Worm (Caenorhabditis elegans) whole organism, young adult: Measurements from ENCODE around the gene K05F6.4.

ENCODE experiments used
- B0261.1 ChIP-seq: sonication (generic microtip); optimal IDR thresholded peaks from 2 replicates; lab custom pipeline; 2016; ENCODE audit warnings: mild to moderate bottlenecking, missing genetic modification characterization, moderate library complexity, missing compliant biosample characterization
- C17E4.6 ChIP-seq: fragments of 200-800 bp; sonication (Bioruptor generic); IDR thresholded peaks from 2 replicates; pipeline ENCODE4 v1.3.6; 2022; ENCODE audit warnings: missing genetic modification reagents, missing genetic modification characterization, missing compliant biosample characterization
- F10E7.11 ChIP-seq: sonication (generic microtip); optimal IDR thresholded peaks from 2 replicates; lab custom pipeline; 2017; ENCODE audit warnings: mild to moderate bottlenecking, missing genetic modification characterization, moderate library complexity, missing compliant biosample characterization
- F22D6.2 ChIP-seq: sonication (generic microtip); optimal IDR thresholded peaks from 2 replicates; lab custom pipeline; 2016; ENCODE audit warnings: mild to moderate bottlenecking, missing genetic modification characterization, missing compliant biosample characterization
- F37B4.10 ChIP-seq: fragments of 200-800 bp; sonication (Bioruptor generic); IDR thresholded peaks from 2 replicates; pipeline ENCODE4 v1.3.6; 2022; ENCODE audit warnings: missing genetic modification characterization, missing compliant biosample characterization
- T07F8.4 ChIP-seq: sonication (generic microtip); optimal IDR thresholded peaks from 2 replicates; lab custom pipeline; 2016; ENCODE audit warnings: mild to moderate bottlenecking, missing genetic modification characterization, moderate library complexity, missing compliant biosample characterization
- Y53F4B.3 ChIP-seq: fragments of 200-800 bp; sonication (Bioruptor generic); IDR thresholded peaks from 2 replicates; pipeline ENCODE4 v1.3.6; 2022; ENCODE audit warnings: missing genetic modification reagents, missing genetic modification characterization, missing compliant biosample characterization
- Y53G8AR.9 ChIP-seq: fragments of 200-800 bp; sonication (Bioruptor generic); conservative IDR thresholded peaks from 2 replicates; pipeline ENCODE4 v1.3.6; 2022; ENCODE audit warnings: missing genetic modification reagents, missing genetic modification characterization, missing compliant biosample characterization
- Y95B8A.8 ChIP-seq: fragments of 200-800 bp; sonication (Bioruptor generic); IDR thresholded peaks from 2 replicates; pipeline ENCODE4 v1.3.6; 2022; ENCODE audit warnings: missing genetic modification reagents, missing genetic modification characterization, missing compliant biosample characterization
- aptf-3 ChIP-seq: fragments of 200-800 bp; sonication (Bioruptor generic); IDR thresholded peaks from 2 replicates; pipeline ENCODE4 v1.3.6; 2022; ENCODE audit warnings: missing genetic modification characterization, missing compliant biosample characterization
- athp-1 ChIP-seq: sonication (generic microtip); optimal IDR thresholded peaks from 2 replicates; lab custom pipeline; 2017; ENCODE audit warnings: mild to moderate bottlenecking, missing genetic modification characterization, missing compliant biosample characterization
- attf-3 ChIP-seq: fragments of 200-800 bp; sonication (Bioruptor generic); conservative IDR thresholded peaks from 2 replicates; pipeline ENCODE4 v1.3.6; 2022; ENCODE audit warnings: missing genetic modification reagents, missing genetic modification characterization, missing compliant biosample characterization
- attf-5 ChIP-seq: fragments of 200-800 bp; sonication (Bioruptor generic); optimal IDR thresholded peaks from 2 replicates; lab custom pipeline; 2018; ENCODE audit warnings: mild to moderate bottlenecking, missing genetic modification characterization, missing compliant biosample characterization
- cebp-1 ChIP-seq, 2 experiments: fragments of 200-800 bp in 1 of 2; sonication (Bioruptor generic) in 1 of 2; sonication (generic microtip) in 1 of 2; IDR thresholded peaks in 1 of 2; optimal IDR thresholded peaks in 1 of 2; 2 replicates each; pipeline versions ENCODE4 v1.3.6 to Lab custom; 2017 to 2022; ENCODE audit warnings: missing compliant biosample characterization in 2 of 2, missing genetic modification characterization in 2 of 2, mild to moderate bottlenecking in 1 of 2, missing genetic modification reagents in 1 of 2, moderate library complexity in 1 of 2
- ceh-100 ChIP-seq: fragments of 200-800 bp; sonication (Bioruptor generic); IDR thresholded peaks from 2 replicates; pipeline ENCODE4 v1.3.6; 2022; ENCODE audit warnings: missing genetic modification reagents, missing genetic modification characterization, missing compliant biosample characterization
- ceh-58 ChIP-seq: fragments of 200-800 bp; sonication (Bioruptor generic); IDR thresholded peaks from 2 replicates; pipeline ENCODE4 v1.3.6; 2022; ENCODE audit warnings: missing genetic modification characterization, missing compliant biosample characterization
- ceh-91 ChIP-seq: fragments of 200-800 bp; sonication (Bioruptor generic); IDR thresholded peaks from 2 replicates; pipeline ENCODE4 v1.3.6; 2022; ENCODE audit warnings: missing genetic modification reagents, missing genetic modification characterization, missing compliant biosample characterization
- efl-1 ChIP-seq: fragments of 150-350 bp; optimal IDR thresholded peaks from 2 replicates; lab custom pipeline; 2014; ENCODE audit warnings: missing biosample characterization, missing genetic modification reagents, missing genetic modification characterization
- ets-4 ChIP-seq: fragments of 200-800 bp; sonication (Bioruptor generic); optimal IDR thresholded peaks from 2 replicates; lab custom pipeline; 2018; ENCODE audit warnings: mild to moderate bottlenecking, missing genetic modification characterization, missing compliant biosample characterization
- fkh-3 ChIP-seq: sonication (generic microtip); optimal IDR thresholded peaks from 2 replicates; lab custom pipeline; 2016; ENCODE audit warnings: mild to moderate bottlenecking, missing genetic modification characterization, missing compliant biosample characterization
- him-1 ChIP-seq: sonication (generic microtip); optimal IDR thresholded peaks from 2 replicates; lab custom pipeline; 2016; ENCODE audit warnings: missing genotype, missing genetic modification reagents, missing genetic modification characterization, missing compliant biosample characterization
- hmg-1.2 ChIP-seq: fragments of 200-800 bp; sonication (Bioruptor generic); IDR thresholded peaks from 2 replicates; pipeline ENCODE4 v1.3.6; 2022; ENCODE audit warnings: missing genetic modification reagents, missing genetic modification characterization, missing compliant biosample characterization
- hrde-1 ChIP-seq: sonication (generic microtip); optimal IDR thresholded peaks from 2 replicates; lab custom pipeline; 2016; ENCODE audit warnings: missing genetic modification characterization, mild to moderate bottlenecking, missing compliant biosample characterization, moderate library complexity, missing genotype, missing genetic modification reagents, borderline replicate concordance
- hsf-1 ChIP-seq: fragments of 200-800 bp; sonication (Bioruptor generic); IDR thresholded peaks from 2 replicates; pipeline ENCODE4 v1.3.6; 2022; ENCODE audit warnings: missing genetic modification reagents, missing genetic modification characterization, missing compliant biosample characterization
- let-526 ChIP-seq: fragments of 200-800 bp; sonication (Bioruptor generic); IDR thresholded peaks from 2 replicates; pipeline ENCODE4 v1.3.6; 2022; ENCODE audit warnings: missing genetic modification reagents, missing genetic modification characterization, missing compliant biosample characterization
- let-607 ChIP-seq, 2 experiments: fragments of 200-800 bp in 1 of 2; sonication (Bioruptor generic) in 1 of 2; sonication (generic microtip) in 1 of 2; optimal IDR thresholded peaks; 2 replicates each; lab custom pipeline; 2016 to 2018; ENCODE audit warnings: mild to moderate bottlenecking in 2 of 2, missing compliant biosample characterization in 2 of 2, missing genetic modification characterization in 2 of 2, moderate library complexity in 2 of 2, missing genotype in 1 of 2
- lin-26 ChIP-seq: fragments of 200-800 bp; sonication (Bioruptor generic); IDR thresholded peaks from 2 replicates; pipeline ENCODE4 v1.3.6; 2022; ENCODE audit warnings: missing genetic modification reagents, missing genetic modification characterization, missing compliant biosample characterization
- lin-54 ChIP-seq: fragments of 200-800 bp; sonication (Bioruptor generic); optimal IDR thresholded peaks from 2 replicates; lab custom pipeline; 2018; ENCODE audit warnings: mild to moderate bottlenecking, missing genetic modification characterization, missing compliant biosample characterization
- lsl-1 ChIP-seq: fragments of 200-800 bp; sonication (Bioruptor generic); optimal IDR thresholded peaks from 2 replicates; lab custom pipeline; 2018; ENCODE audit warnings: mild to moderate bottlenecking, missing genetic modification characterization, moderate library complexity, missing compliant biosample characterization
- lsy-27 ChIP-seq: sonication (generic microtip); optimal IDR thresholded peaks from 2 replicates; lab custom pipeline; 2017; ENCODE audit warnings: missing genetic modification characterization, mild to moderate bottlenecking, missing compliant biosample characterization, antibody characterized with exemption, missing genotype, borderline replicate concordance; ENCODE audit not compliant: insufficient read depth
- madf-6 ChIP-seq: fragments of 200-800 bp; sonication (Bioruptor generic); IDR thresholded peaks from 2 replicates; pipeline ENCODE4 v1.3.6; 2022; ENCODE audit warnings: missing genetic modification reagents, missing genetic modification characterization, missing compliant biosample characterization
- madf-8 ChIP-seq: fragments of 200-800 bp; sonication (Bioruptor generic); conservative IDR thresholded peaks from 2 replicates; pipeline ENCODE4 v1.3.6; 2022; ENCODE audit warnings: missing genetic modification reagents, missing genetic modification characterization, missing compliant biosample characterization
- mxl-1 ChIP-seq: sonication (generic microtip); optimal IDR thresholded peaks from 2 replicates; lab custom pipeline; 2016; ENCODE audit warnings: missing genetic modification characterization, missing compliant biosample characterization
- nfya-1 ChIP-seq: sonication (generic microtip); optimal IDR thresholded peaks from 2 replicates; lab custom pipeline; 2017; ENCODE audit warnings: antibody characterized with exemption, missing compliant biosample characterization, missing genetic modification characterization, borderline replicate concordance; ENCODE audit not compliant: insufficient read depth
- nhr-179 ChIP-seq: sonication (generic microtip); optimal IDR thresholded peaks from 2 replicates; lab custom pipeline; 2016; ENCODE audit warnings: mild to moderate bottlenecking, missing genetic modification characterization, missing compliant biosample characterization
- pbrm-1 ChIP-seq: fragments of 200-800 bp; sonication (Bioruptor generic); IDR thresholded peaks from 2 replicates; pipeline ENCODE4 v1.3.6; 2022; ENCODE audit warnings: missing genetic modification reagents, missing genetic modification characterization, missing compliant biosample characterization
- rcor-1 ChIP-seq: fragments of 200-800 bp; sonication (Bioruptor generic); IDR thresholded peaks from 2 replicates; pipeline ENCODE4 v1.3.6; 2022; ENCODE audit warnings: missing genetic modification reagents, missing genetic modification characterization, missing compliant biosample characterization
- snpc-4 ChIP-seq, 5 experiments: fragments of 150-350 bp in 1 of 5; sonication (generic microtip) in 4 of 5; optimal IDR thresholded peaks; 2 replicates each; lab custom pipeline; 2014 to 2018; ENCODE audit warnings: missing genetic modification characterization in 5 of 5, missing biosample characterization in 3 of 5, antibody characterized with exemption in 2 of 5, mild to moderate bottlenecking in 2 of 5, missing compliant biosample characterization in 2 of 5, missing genotype in 2 of 5, moderate library complexity in 2 of 5, missing genetic modification reagents in 1 of 5
- somi-1 ChIP-seq: fragments of 200-800 bp; sonication (Bioruptor generic); optimal IDR thresholded peaks from 2 replicates; lab custom pipeline; 2018; ENCODE audit warnings: mild to moderate bottlenecking, missing genetic modification characterization, missing compliant biosample characterization
- sptf-2 ChIP-seq: fragments of 200-800 bp; sonication (Bioruptor generic); optimal IDR thresholded peaks from 2 replicates; lab custom pipeline; 2018; ENCODE audit warnings: mild to moderate bottlenecking, missing genetic modification characterization, missing compliant biosample characterization
- tlf-1 ChIP-seq: fragments of 200-800 bp; sonication (Bioruptor generic); optimal IDR thresholded peaks from 2 replicates; lab custom pipeline; 2018; ENCODE audit warnings: mild to moderate bottlenecking, missing genetic modification characterization, missing compliant biosample characterization
- xnd-1 ChIP-seq: sonication (generic microtip); optimal IDR thresholded peaks from 2 replicates; lab custom pipeline; 2016; ENCODE audit warnings: missing genotype, missing genetic modification reagents, missing genetic modification characterization, missing compliant biosample characterization
- zfh-2 ChIP-seq: fragments of 200-800 bp; sonication (Bioruptor generic); conservative IDR thresholded peaks from 2 replicates; pipeline ENCODE4 v1.3.6; 2022; ENCODE audit warnings: missing genetic modification reagents, missing genetic modification characterization, missing compliant biosample characterization
- zim-3 ChIP-seq: sonication (generic microtip); optimal IDR thresholded peaks from 2 replicates; lab custom pipeline; 2017; ENCODE audit warnings: mild to moderate bottlenecking, missing genetic modification characterization, moderate library complexity, missing compliant biosample characterization
- ztf-26 ChIP-seq: sonication (generic microtip); optimal IDR thresholded peaks from 2 replicates; lab custom pipeline; 2017; ENCODE audit warnings: missing genetic modification characterization, missing compliant biosample characterization
- ztf-3 ChIP-seq: fragments of 200-800 bp; sonication (Bioruptor generic); optimal IDR thresholded peaks from 2 replicates; lab custom pipeline; 2018; ENCODE audit warnings: mild to moderate bottlenecking, missing genetic modification characterization, missing compliant biosample characterization
- ztf-6 ChIP-seq: fragments of 200-800 bp; sonication (Bioruptor generic); IDR thresholded peaks from 2 replicates; pipeline ENCODE4 v1.3.6; 2022; ENCODE audit warnings: missing genetic modification reagents, missing genetic modification characterization, missing compliant biosample characterization

The K05F6.4 gene

DNA sequence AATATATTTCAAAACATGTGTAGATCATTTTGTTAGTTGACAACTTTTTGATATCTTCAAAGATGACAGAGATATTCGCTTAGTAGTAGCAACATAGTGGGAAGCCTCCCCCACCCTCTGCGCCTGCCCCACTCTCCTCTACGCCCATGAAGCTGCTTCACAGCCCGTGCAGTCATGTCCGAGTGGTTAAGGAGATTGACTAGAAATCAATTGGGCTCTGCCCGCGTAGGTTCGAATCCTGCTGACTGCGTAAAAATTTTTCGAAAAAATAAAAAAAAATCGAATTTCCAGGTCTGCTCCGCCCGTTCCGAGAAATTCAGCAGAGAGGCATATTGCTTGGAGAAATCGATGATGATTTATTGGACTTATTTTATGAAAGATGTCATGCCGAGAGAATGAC, 23.4 kb upstream of the K05F6.4 start (continued):
- no peak for TF ChIP-seq hrde-1 (tag; lab: Kevin White, UChicago)
- no peak for TF ChIP-seq ztf-3 (GFP tag; lab: Kevin White, UChicago)
- no peak for TF ChIP-seq zfh-2 (GFP tag; lab: Robert Waterston, UW)
- TF ChIP-seq F10E7.11 (tag; lab: Kevin White, UChicago) = no peak
- TF ChIP-seq let-607 (tag; optimal IDR thresholded peaks at IDR 0.05; lab: Kevin White, UChicago) = peak in 1 of 2 experiments; percentile 7
- no peak for TF ChIP-seq lin-26 (GFP tag; lab: Robert Waterston, UW)
- no peak for TF ChIP-seq madf-8
- TF ChIP-seq zim-3 (tag; lab: Kevin White, UChicago) = no peak
- no peak for TF ChIP-seq lsl-1
- no peak for TF ChIP-seq tlf-1
- no peak for TF ChIP-seq F22D6.2 (tag; lab: Kevin White, UChicago)
- no peak for TF ChIP-seq ceh-91 (GFP tag; lab: Robert Waterston, UW)
- TF ChIP-seq B0261.1 (tag; lab: Kevin White, UChicago) = peak; percentile 86
- peak; percentile 18 for TF ChIP-seq mxl-1
- TF ChIP-seq T07F8.4 (tag; lab: Kevin White, UChicago) = no peak
- no peak for TF ChIP-seq ztf-6
- TF ChIP-seq ets-4 (GFP tag; lab: Kevin White, UChicago) = no peak
- no peak for TF ChIP-seq F37B4.10 (GFP tag; lab: Robert Waterston, UW)
- no peak for TF ChIP-seq ceh-58
- TF ChIP-seq lin-54 (GFP tag; lab: Kevin White, UChicago) = peak; percentile 39
- no peak for TF ChIP-seq sptf-2 (GFP tag; lab: Kevin White, UChicago)
- no peak for TF ChIP-seq hsf-1 (GFP tag; lab: Robert Waterston, UW)
- TF ChIP-seq efl-1 (GFP tag; lab: Kevin White, UChicago) = no peak
- TF ChIP-seq athp-1 (tag; lab: Kevin White, UChicago) = peak; percentile 9
- TF ChIP-seq snpc-4 (GFP tag; optimal IDR thresholded peaks at IDR 0.05; lab: Kevin White, UChicago) = no peak
- no peak for TF ChIP-seq snpc-4 (tag; optimal IDR thresholded peaks at IDR 0.05; lab: Kevin White, UChicago)
- TF ChIP-seq nfya-1 (tag; lab: Kevin White, UChicago) = no peak
- TF ChIP-seq Y53F4B.3 = no peak
- TF ChIP-seq xnd-1 = no peak
- TF ChIP-seq attf-5 = no peak
- TF ChIP-seq fkh-3 (tag; lab: Kevin White, UChicago) = no peak
- peak; percentile 44 for TF ChIP-seq him-1 (tag; lab: Kevin White, UChicago)
- TF ChIP-seq rcor-1 = no peak
- no peak for TF ChIP-seq aptf-3 (GFP tag; lab: Robert Waterston, UW)
- no peak for TF ChIP-seq let-526 (GFP tag; lab: Robert Waterston, UW)
- no peak for TF ChIP-seq nhr-179 (tag; lab: Kevin White, UChicago)
- no peak for TF ChIP-seq C17E4.6 (GFP tag; lab: Robert Waterston, UW)
- no peak for TF ChIP-seq lsy-27
- peak; percentile 77 for TF ChIP-seq hmg-1.2 (GFP tag; lab: Robert Waterston, UW)
- no peak for TF ChIP-seq madf-6
- no peak for TF ChIP-seq cebp-1 (GFP tag; IDR thresholded peaks at IDR 0.05; lab: Robert Waterston, UW)
- no peak for TF ChIP-seq cebp-1 (tag; optimal IDR thresholded peaks at IDR 0.05; lab: Kevin White, UChicago)
- TF ChIP-seq Y53G8AR.9 (GFP tag; lab: Robert Waterston, UW) = no peak
- no peak for TF ChIP-seq ceh-100
- no peak for TF ChIP-seq pbrm-1 (GFP tag; lab: Robert Waterston, UW)
- TF ChIP-seq attf-3 (GFP tag; lab: Robert Waterston, UW) = 0 out of 2 replicates have a peak, but pooled peaks have one; percentile 32
- no peak for TF ChIP-seq Y95B8A.8 (GFP tag; lab: Robert Waterston, UW)
- no peak for TF ChIP-seq somi-1 (GFP tag; lab: Kevin White, UChicago)
- TF ChIP-seq ztf-26 = no peak
